Worm (Caenorhabditis elegans): ENCODE results near the gene clec-171.

clec-171 gene

ce11 chrIV:1443997-1444678 lies 17.0 kb upstream of the clec-171 start:
- TF ChIP-seq flh-1 (GFP tag; optimal IDR thresholded peaks at IDR 0.05): no peak
- no peak for TF ChIP-seq cnd-1 (tag; optimal IDR thresholded peaks at IDR 0.05)
- no peak for TF ChIP-seq elt-3 (tag; optimal IDR thresholded peaks at IDR 0.05)
- TF ChIP-seq ceh-83 (GFP tag; optimal IDR thresholded peaks at IDR 0.05): no peak
- TF ChIP-seq nhr-2 (tag; optimal IDR thresholded peaks at IDR 0.05): no peak
- TF ChIP-seq ztf-11 (tag; optimal IDR thresholded peaks at IDR 0.05): no peak
- TF ChIP-seq nhr-76 (tag; optimal IDR thresholded peaks at IDR 0.05): no peak
- TF ChIP-seq ces-1 (GFP tag; optimal IDR thresholded peaks at IDR 0.05): no peak
- TF ChIP-seq M03D4.4 (tag; optimal IDR thresholded peaks at IDR 0.05): no peak
- TF ChIP-seq hlh-1 (tag; optimal IDR thresholded peaks at IDR 0.05): no peak
- TF ChIP-seq bed-3 (GFP tag; optimal IDR thresholded peaks at IDR 0.05): no peak
- TF ChIP-seq ceh-43 (GFP tag; optimal IDR thresholded peaks at IDR 0.05): no peak
- TF ChIP-seq sem-2 (GFP tag; optimal IDR thresholded peaks at IDR 0.05): no peak
- TF ChIP-seq elt-1 (tag; optimal IDR thresholded peaks at IDR 0.05; ENCODE audit: borderline replicate concordance, insufficient read depth): no peak
- TF ChIP-seq lin-32 (GFP tag; optimal IDR thresholded peaks at IDR 0.05): no peak
- TF ChIP-seq sptf-1 (tag; optimal IDR thresholded peaks at IDR 0.05): no peak

- TF ChIP-seq drap-1 (GFP tag; optimal IDR thresholded peaks at IDR 0.05) (no peak), mls-2 (tag; optimal IDR thresholded peaks at IDR 0.05) (no peak), lsy-2 (tag; optimal IDR thresholded peaks at IDR 0.05) (no peak), ceh-39 (tag; optimal IDR thresholded peaks at IDR 0.05) (no peak), elt-3 (tag; optimal IDR thresholded peaks at IDR 0.05) (no peak), nhr-12 (tag; optimal IDR thresholded peaks at IDR 0.05) (no peak), zip-8 (tag; optimal IDR thresholded peaks at IDR 0.05) (no peak), unc-62 (GFP tag; optimal IDR thresholded peaks at IDR 0.05) (no peak), sptf-1 (tag; optimal IDR thresholded peaks at IDR 0.05) (no peak), mab-5 (tag; optimal IDR thresholded peaks at IDR 0.05) (no peak), pha-4 (tag; optimal IDR thresholded peaks at IDR 0.05) (no peak), sem-2 (GFP tag; optimal IDR thresholded peaks at IDR 0.05) (no peak), hlh-1 (tag; optimal IDR thresholded peaks at IDR 0.05) (no peak), nhr-237 (tag; optimal IDR thresholded peaks at IDR 0.05) (no peak), nhr-2 (tag; optimal IDR thresholded peaks at IDR 0.05) (no peak), tbx-8 (GFP tag; optimal IDR thresholded peaks at IDR 0.05) (no peak), ceh-43 (GFP tag; optimal IDR thresholded peaks at IDR 0.05) (no peak)
Measured at ce11 chrIV:1443514-1443913, 16.3 kb upstream of the clec-171 start.

- TF ChIP-seq pha-4 (tag; optimal IDR thresholded peaks at IDR 0.05): no peak
- no peak for TF ChIP-seq unc-39 (tag; optimal IDR thresholded peaks at IDR 0.05)
- no peak for TF ChIP-seq hlh-1 (tag; optimal IDR thresholded peaks at IDR 0.05)
- TF ChIP-seq unc-62 (GFP tag; optimal IDR thresholded peaks at IDR 0.05): no peak
- no peak for TF ChIP-seq nhr-28 (tag; optimal IDR thresholded peaks at IDR 0.05)
- TF ChIP-seq nhr-12 (tag; optimal IDR thresholded peaks at IDR 0.05): no peak
- no peak for TF ChIP-seq M03D4.4 (tag; optimal IDR thresholded peaks at IDR 0.05)
- no peak for TF ChIP-seq elt-3 (tag; optimal IDR thresholded peaks at IDR 0.05)
- no peak for TF ChIP-seq cnd-1 (tag; optimal IDR thresholded peaks at IDR 0.05)
- no peak for TF ChIP-seq lsy-2 (tag; optimal IDR thresholded peaks at IDR 0.05)
- TF ChIP-seq blmp-1 (tag; optimal IDR thresholded peaks at IDR 0.05): no peak
- TF ChIP-seq ztf-11 (tag; optimal IDR thresholded peaks at IDR 0.05): no peak
- TF ChIP-seq bed-3 (GFP tag; optimal IDR thresholded peaks at IDR 0.05): no peak
- no peak for TF ChIP-seq mls-2 (tag; optimal IDR thresholded peaks at IDR 0.05)
- no peak for TF ChIP-seq ham-2 (GFP tag; optimal IDR thresholded peaks at IDR 0.05)
- TF ChIP-seq lin-13 (tag; optimal IDR thresholded peaks at IDR 0.05): no peak
Measured at ce11 chrIV:1437625-1438024, 10.4 kb upstream of the clec-171 start.

ce11 chrIV:1435159-1435558 lies 8.0 kb upstream of the clec-171 start:
- no peak for TF ChIP-seq lin-32 (GFP tag; optimal IDR thresholded peaks at IDR 0.05)

- TF ChIP-seq sem-2 (GFP tag; optimal IDR thresholded peaks at IDR 0.05) (no peak), tbx-8 (GFP tag; optimal IDR thresholded peaks at IDR 0.05) (no peak)
Measured at ce11 chrIV:1434554-1435089, 7.4 kb upstream of the clec-171 start, which contains the start of gene clp-6. Gene clp-6, minus strand, starts transcription at chrIV:1435039.
